Fruit fly (Drosophila melanogaster): Measurements from ENCODE around the gene CG14223.

The CG14223 gene

DNA sequence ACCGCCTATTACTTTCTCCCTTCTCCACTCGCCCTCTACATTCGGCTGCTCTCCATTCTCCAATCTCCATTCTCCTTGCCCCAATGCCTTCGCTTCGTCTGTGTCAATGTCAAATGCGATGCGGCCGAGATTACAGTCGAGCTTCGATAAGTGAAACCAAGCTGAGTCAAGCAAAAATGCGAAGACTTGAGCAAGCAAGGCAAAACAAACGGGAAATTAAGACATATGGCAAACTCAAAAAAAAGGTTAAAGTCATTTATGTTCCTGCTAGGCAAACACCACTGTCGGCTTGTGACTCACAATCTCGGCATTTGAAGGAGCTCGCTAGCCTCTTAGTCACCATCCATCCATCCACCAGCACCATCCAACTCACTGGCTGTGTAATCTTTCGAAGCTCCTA is 4.6 kb upstream of the CG14223 start (continued):
- TF ChIP-seq CG13296 (GFP tag; optimal IDR thresholded peaks at IDR 0.05) (peak; percentile 87), emc (GFP tag; optimal IDR thresholded peaks at IDR 0.05) (peak; percentile 78), pan (optimal IDR thresholded peaks at IDR 0.05) (no peak), pan (GFP tag; optimal IDR thresholded peaks at IDR 0.05 in 1 of 2, IDR thresholded peaks at IDR 0.05 in 1 of 2) (peak in 1 of 2 experiments; percentile 92), CG10431 (GFP tag; optimal IDR thresholded peaks at IDR 0.05) (peak; percentile 93), zfh2 (GFP tag; optimal IDR thresholded peaks at IDR 0.05) (peak; percentile 98), abd-A (tag; optimal IDR thresholded peaks at IDR 0.05) (no peak), CG6683 (GFP tag; optimal IDR thresholded peaks at IDR 0.05) (peak; percentile 78), Ptx1 (GFP tag; IDR thresholded peaks at IDR 0.05) (peak; percentile 90), Atf3 (GFP tag; optimal IDR thresholded peaks at IDR 0.05) (peak; percentile 97), Abd-B (GFP tag; optimal IDR thresholded peaks at IDR 0.05) (peak; percentile 92), Dek (tag; optimal IDR thresholded peaks at IDR 0.05) (peak; percentile 94), ash1 (GFP tag; optimal IDR thresholded peaks at IDR 0.05) (peak; percentile 42), Ravus (GFP tag; IDR thresholded peaks at IDR 0.05) (peak; percentile 77), CG8089 (GFP tag; optimal IDR thresholded peaks at IDR 0.05) (peak; percentile 96), br (optimal IDR thresholded peaks at IDR 0.05) (no peak), CG3847 (GFP tag; IDR thresholded peaks at IDR 0.05) (peak; percentile 95), Taf1 (GFP tag; IDR thresholded peaks at IDR 0.05) (peak; percentile 87), inv (GFP tag; IDR thresholded peaks at IDR 0.05; ENCODE audit: partially characterized antibody) (no peak), Lim3 (GFP tag; IDR thresholded peaks at IDR 0.05) (peak; percentile 83), D19A (tag; optimal IDR thresholded peaks at IDR 0.05) (peak; percentile 84), ttk (GFP tag; IDR thresholded peaks at IDR 0.05) (peak; percentile 91), CG14710 (tag; optimal IDR thresholded peaks at IDR 0.05) (peak; percentile 92), her (GFP tag; optimal IDR thresholded peaks at IDR 0.05) (peak; percentile 97), CG9876 (GFP tag; optimal IDR thresholded peaks at IDR 0.05) (peak; percentile 98), h (optimal IDR thresholded peaks at IDR 0.05) (no peak), psq (GFP tag; optimal IDR thresholded peaks at IDR 0.05) (peak; percentile 80), eve (GFP tag; optimal IDR thresholded peaks at IDR 0.05) (peak in 1 of 2 experiments; percentile 55), CG15696 (tag; optimal IDR thresholded peaks at IDR 0.05) (peak; percentile 97), CG6689 (GFP tag; IDR thresholded peaks at IDR 0.05) (peak; percentile 94), CG9817 (tag; optimal IDR thresholded peaks at IDR 0.05) (peak; percentile 97), unc-4 (GFP tag; IDR thresholded peaks at IDR 0.05; ENCODE audit: partially characterized antibody) (no peak), vnd (GFP tag; IDR thresholded peaks at IDR 0.05; ENCODE audit: partially characterized antibody) (no peak), CG14965 (GFP tag; optimal IDR thresholded peaks at IDR 0.05; ENCODE audit: borderline replicate concordance) (peak; percentile 68), CG4854 (GFP tag; optimal IDR thresholded peaks at IDR 0.05) (peak; percentile 86), NC2α (GFP tag; optimal IDR thresholded peaks at IDR 0.05) (peak; percentile 97), Meics (GFP tag; optimal IDR thresholded peaks at IDR 0.05) (peak; percentile 91), HLH4C (GFP tag; IDR thresholded peaks at IDR 0.05; ENCODE audit: partially characterized antibody) (no peak), salm (tag; optimal IDR thresholded peaks at IDR 0.05) (peak; percentile 94), chn (GFP tag; optimal IDR thresholded peaks at IDR 0.05) (peak; percentile 98), CG11696 (GFP tag; IDR thresholded peaks at IDR 0.05) (peak; percentile 78), CG10274 (GFP tag; optimal IDR thresholded peaks at IDR 0.05) (peak; percentile 86), chm (GFP tag; IDR thresholded peaks at IDR 0.05) (peak; percentile 98), E2f2 (GFP tag; IDR thresholded peaks at IDR 0.05) (peak; percentile 80), Asciz (GFP tag; optimal IDR thresholded peaks at IDR 0.05) (peak; percentile 77), CG3281 (GFP tag; optimal IDR thresholded peaks at IDR 0.05) (peak; percentile 87), slbo (GFP tag; IDR thresholded peaks at IDR 0.05) (peak; percentile 98), CG15601 (tag; optimal IDR thresholded peaks at IDR 0.05) (peak; percentile 95), H2.0 (GFP tag; IDR thresholded peaks at IDR 0.05) (peak; percentile 97), Blimp-1 (GFP tag; optimal IDR thresholded peaks at IDR 0.05) (peak; percentile 85), slou (GFP tag; optimal IDR thresholded peaks at IDR 0.05) (peak; percentile 90), CG12155 (GFP tag; optimal IDR thresholded peaks at IDR 0.05) (peak; percentile 95)

Data from whole organism, embryonic.